Fruit fly (Drosophila melanogaster) whole organism, prepupa: Measurements from ENCODE around the gene CG4709.

ENCODE experiments used
- Blimp-1 ChIP-seq: fragments of 200-800 bp; sonication (Bioruptor generic); optimal IDR thresholded peaks from 3 replicates; lab custom pipeline; 2017; ENCODE audit warnings: missing biosample characterization, missing genetic modification characterization, mild to moderate bottlenecking, moderate library complexity, missing genetic modification reagents
- CG10631 ChIP-seq: fragments of 200-800 bp; sonication (Bioruptor generic); optimal IDR thresholded peaks from 2 replicates; lab custom pipeline; 2016; ENCODE audit warnings: missing biosample characterization, missing genetic modification characterization
- CG10669 ChIP-seq: fragments of 200-800 bp; sonication (Bioruptor generic); optimal IDR thresholded peaks from 3 replicates; lab custom pipeline; 2018; ENCODE audit warnings: missing biosample characterization, mild to moderate bottlenecking, missing genetic modification characterization, moderate library complexity
- CG11762 ChIP-seq: fragments of 200-800 bp; sonication (Bioruptor generic); optimal IDR thresholded peaks from 3 replicates; lab custom pipeline; 2016; ENCODE audit warnings: missing biosample characterization, missing genetic modification characterization; ENCODE audit not compliant: insufficient read depth
- CG11902 ChIP-seq: fragments of 200-800 bp; sonication (Bioruptor generic); optimal IDR thresholded peaks from 3 replicates; lab custom pipeline; 2016; ENCODE audit warnings: missing biosample characterization, missing genetic modification characterization
- CG1621 ChIP-seq: fragments of 200-800 bp; sonication (Bioruptor generic); optimal IDR thresholded peaks from 3 replicates; lab custom pipeline; 2018; ENCODE audit warnings: missing biosample characterization, mild to moderate bottlenecking, missing genetic modification characterization
- CG31627 ChIP-seq: fragments of 200-800 bp; sonication (Bioruptor generic); optimal IDR thresholded peaks from 3 replicates; lab custom pipeline; 2016; ENCODE audit warnings: missing biosample characterization, missing genetic modification characterization
- CG32006 ChIP-seq: fragments of 200-800 bp; sonication (Bioruptor generic); optimal IDR thresholded peaks from 3 replicates; lab custom pipeline; 2017; ENCODE audit warnings: missing biosample characterization, mild to moderate bottlenecking, missing genetic modification characterization
- CG3919 ChIP-seq: fragments of 200-800 bp; sonication (Bioruptor generic); optimal IDR thresholded peaks from 3 replicates; lab custom pipeline; 2016; ENCODE audit warnings: missing biosample characterization, missing genetic modification characterization
- CG6276 ChIP-seq: fragments of 200-800 bp; sonication (Bioruptor generic); optimal IDR thresholded peaks from 2 replicates; lab custom pipeline; 2017; ENCODE audit warnings: missing biosample characterization, mild to moderate bottlenecking, missing genetic modification characterization
- CG6792 ChIP-seq: fragments of 200-800 bp; sonication (Bioruptor generic); optimal IDR thresholded peaks from 3 replicates; lab custom pipeline; 2016; ENCODE audit warnings: missing biosample characterization, missing genetic modification characterization
- CG6854 ChIP-seq: fragments of 200-800 bp; sonication (Bioruptor generic); optimal IDR thresholded peaks from 2 replicates; lab custom pipeline; 2017; ENCODE audit warnings: missing biosample characterization, mild to moderate bottlenecking, missing genetic modification characterization
- CG7368 ChIP-seq: fragments of 200-800 bp; sonication (Bioruptor generic); optimal IDR thresholded peaks from 3 replicates; lab custom pipeline; 2016; ENCODE audit warnings: missing biosample characterization, missing genetic modification characterization
- CG8319 ChIP-seq: fragments of 200-800 bp; sonication (Bioruptor generic); optimal IDR thresholded peaks from 3 replicates; lab custom pipeline; 2016; ENCODE audit warnings: missing biosample characterization, missing genetic modification characterization
- CG9139 ChIP-seq: fragments of 200-800 bp; sonication (Bioruptor generic); optimal IDR thresholded peaks from 3 replicates; lab custom pipeline; 2017; ENCODE audit warnings: missing biosample characterization, mild to moderate bottlenecking, missing genetic modification characterization
- Eip75B ChIP-seq: fragments of 200-800 bp; sonication (Bioruptor generic); optimal IDR thresholded peaks from 3 replicates; lab custom pipeline; 2016; ENCODE audit warnings: missing biosample characterization, missing genetic modification characterization
- Eip78C ChIP-seq: fragments of 200-800 bp; sonication (Bioruptor generic); peaks from one replicate; lab custom pipeline; 2016; ENCODE audit warnings: missing biosample characterization, missing genetic modification characterization
- Eip93F ChIP-seq: fragments of 200-800 bp; sonication (Bioruptor generic); optimal IDR thresholded peaks from 2 replicates; lab custom pipeline; 2016; ENCODE audit warnings: missing biosample characterization, mild to moderate bottlenecking, missing genetic modification characterization
- Ets96B ChIP-seq: fragments of 200-800 bp; optimal IDR thresholded peaks from 2 replicates; lab custom pipeline; 2019; ENCODE audit warnings: missing biosample characterization, mild to moderate bottlenecking, missing genetic modification characterization, moderate library complexity
- Gug ChIP-seq: fragments of 200-800 bp; sonication (Bioruptor generic); IDR thresholded peaks from 2 replicates; pipeline ENCODE4 v1.3.6; 2022; ENCODE audit warnings: missing biosample characterization, missing genetic modification characterization
- Hr38 ChIP-seq: sonication (Bioruptor generic); optimal IDR thresholded peaks from 2 replicates; lab custom pipeline; 2016; ENCODE audit warnings: missing biosample characterization, missing genetic modification characterization
- Hr4 ChIP-seq: fragments of 200-800 bp; sonication (Bioruptor generic); optimal IDR thresholded peaks from 3 replicates; lab custom pipeline; 2016; ENCODE audit warnings: missing biosample characterization, missing genetic modification characterization
- Met ChIP-seq: fragments of 200-800 bp; sonication (Bioruptor generic); optimal IDR thresholded peaks from 3 replicates; lab custom pipeline; 2016; ENCODE audit warnings: missing biosample characterization, missing genetic modification characterization
- OdsH ChIP-seq: fragments of 200-800 bp; sonication (Bioruptor generic); optimal IDR thresholded peaks from 3 replicates; lab custom pipeline; 2016; ENCODE audit warnings: missing biosample characterization, missing genetic modification characterization
- Smox ChIP-seq: fragments of 200-800 bp; sonication (Bioruptor generic); optimal IDR thresholded peaks from 3 replicates; lab custom pipeline; 2016; ENCODE audit warnings: missing biosample characterization, missing genetic modification characterization
- Sox14 ChIP-seq: fragments of 200-800 bp; sonication (Bioruptor generic); optimal IDR thresholded peaks from 3 replicates; lab custom pipeline; 2016; ENCODE audit warnings: missing biosample characterization, missing genetic modification characterization
- achi ChIP-seq: fragments of 200-800 bp; sonication (Bioruptor generic); optimal IDR thresholded peaks from 3 replicates; lab custom pipeline; 2016; ENCODE audit warnings: missing biosample characterization, missing genetic modification characterization
- cyc ChIP-seq: fragments of 200-800 bp; sonication (Bioruptor generic); optimal IDR thresholded peaks from 3 replicates; lab custom pipeline; 2016; ENCODE audit warnings: missing biosample characterization, missing genetic modification characterization
- dsx ChIP-seq: fragments of 200-800 bp; optimal IDR thresholded peaks from 3 replicates; lab custom pipeline; 2019; ENCODE audit warnings: missing biosample characterization, mild to moderate bottlenecking, missing genetic modification characterization, moderate library complexity; ENCODE audit not compliant: poor library complexity, severe bottlenecking
- eg ChIP-seq: fragments of 200-800 bp; sonication (Bioruptor generic); IDR thresholded peaks from 3 replicates; pipeline ENCODE4 v1.3.6; 2022; ENCODE audit warnings: missing biosample characterization, missing genetic modification characterization
- fd59A ChIP-seq: fragments of 200-800 bp; sonication (Bioruptor generic); optimal IDR thresholded peaks from 2 replicates; lab custom pipeline; 2017; ENCODE audit warnings: missing biosample characterization, mild to moderate bottlenecking, missing genetic modification characterization, missing genetic modification reagents
- fd85E ChIP-seq: fragments of 200-800 bp; sonication (Bioruptor generic); optimal IDR thresholded peaks from 3 replicates; lab custom pipeline; 2016; ENCODE audit warnings: missing biosample characterization, missing genetic modification characterization
- fkh ChIP-seq: fragments of 200-800 bp; sonication (Bioruptor generic); optimal IDR thresholded peaks from 3 replicates; lab custom pipeline; 2017; ENCODE audit warnings: missing biosample characterization, mild to moderate bottlenecking, missing genetic modification characterization, moderate library complexity
- lz ChIP-seq: fragments of 200-800 bp; sonication (Bioruptor generic); optimal IDR thresholded peaks from 3 replicates; lab custom pipeline; 2016; ENCODE audit warnings: missing biosample characterization, missing genetic modification characterization
- pdm3 ChIP-seq: fragments of 200-800 bp; sonication (Bioruptor generic); optimal IDR thresholded peaks from 3 replicates; lab custom pipeline; 2016; ENCODE audit warnings: missing biosample characterization, missing genetic modification characterization
- salr ChIP-seq, 2 experiments: fragments of 200-800 bp; sonication (Bioruptor generic); optimal IDR thresholded peaks; 3 replicates each; lab custom pipeline; 2016 to 2018; ENCODE audit warnings: missing biosample characterization in 2 of 2, missing genetic modification characterization in 2 of 2, mild to moderate bottlenecking in 1 of 2
- ss ChIP-seq, 2 experiments: fragments of 200-800 bp; sonication (Bioruptor generic); optimal IDR thresholded peaks; 2 replicates in 1 of 2; 3 replicates in 1 of 2; lab custom pipeline; 2017 to 2018; ENCODE audit warnings: mild to moderate bottlenecking in 2 of 2, missing biosample characterization in 2 of 2, missing genetic modification characterization in 2 of 2, moderate library complexity in 1 of 2
- topi ChIP-seq: fragments of 200-800 bp; sonication (Bioruptor generic); optimal IDR thresholded peaks from 3 replicates; lab custom pipeline; 2016; ENCODE audit warnings: missing biosample characterization, missing genetic modification characterization

The CG4709 gene

DNA sequence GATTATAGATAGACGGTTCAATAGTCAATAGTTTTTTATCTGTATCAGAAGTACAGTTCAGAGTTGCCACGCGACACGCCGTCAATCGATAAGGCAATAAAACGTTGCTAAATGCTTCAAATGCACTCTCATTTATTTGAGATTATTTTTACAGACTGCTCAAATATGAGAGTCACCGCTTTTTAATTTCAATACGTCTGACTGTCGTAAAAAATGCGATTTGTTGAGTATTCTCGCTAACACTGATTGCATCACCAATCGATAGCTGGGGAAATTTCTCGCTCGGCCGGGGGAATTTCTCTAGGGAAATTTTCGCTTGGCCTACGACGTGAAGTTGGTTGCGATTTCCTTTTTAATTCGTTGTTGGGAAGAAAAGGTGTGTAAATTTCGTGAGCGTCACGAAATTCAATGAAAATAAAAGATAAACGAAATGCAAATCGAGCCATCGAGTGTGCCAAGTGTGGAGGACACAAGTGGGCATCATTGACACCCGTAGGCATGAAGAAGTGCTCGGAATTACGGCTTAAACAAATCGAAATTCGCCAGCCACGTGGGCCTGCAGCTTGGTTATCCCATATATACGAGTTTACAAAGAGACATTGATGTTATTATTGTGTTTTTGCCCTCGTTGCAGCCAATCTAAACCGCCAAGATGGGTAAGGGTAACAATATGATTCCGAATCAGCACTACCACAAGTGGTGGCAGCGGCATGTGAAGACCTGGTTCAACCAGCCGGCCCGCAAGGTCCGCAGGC lies 13.0 kb downstream of the CG4709 start, which contains the start of the genes Dref and RpL13 (continued):
- TF ChIP-seq CG11902 (GFP tag; lab: Kevin White, UChicago) (no peak), CG31627 (GFP tag; lab: Kevin White, UChicago) (peak; percentile 78), Hr4 (GFP tag; lab: Kevin White, UChicago) (peak; percentile 73), fd59A (GFP tag; lab: Kevin White, UChicago) (peak; percentile 60), CG6854 (GFP tag; lab: Kevin White, UChicago) (peak; percentile 97), fkh (GFP tag; lab: Kevin White, UChicago) (peak; percentile 79), CG6792 (peak; percentile 66), CG10631 (GFP tag; lab: Kevin White, UChicago) (no peak), Hr38 (GFP tag; lab: Kevin White, UChicago) (no peak), topi (peak; percentile 85), CG3919 (GFP tag; lab: Kevin White, UChicago) (peak; percentile 85), CG11762 (peak; percentile 59), lz (GFP tag; lab: Kevin White, UChicago) (peak; percentile 83), Ets96B (tag; lab: Kevin White, UChicago) (peak; percentile 51), achi (GFP tag; lab: Kevin White, UChicago) (peak; percentile 82), OdsH (GFP tag; lab: Kevin White, UChicago) (peak; percentile 78), Sox14 (GFP tag; lab: Kevin White, UChicago) (peak; percentile 78), CG1621 (peak; percentile 83), ss (GFP tag; optimal IDR thresholded peaks at IDR 0.05; lab: Kevin White, UChicago) (peak; percentile 69 to 93), salr (GFP tag; optimal IDR thresholded peaks at IDR 0.05; lab: Kevin White, UChicago) (peak in 1 of 2 experiments; percentile 78), Eip75B (GFP tag; lab: Kevin White, UChicago) (peak; percentile 83), CG32006 (GFP tag; lab: Kevin White, UChicago) (no peak), CG9139 (GFP tag; lab: Kevin White, UChicago) (peak; percentile 86), pdm3 (GFP tag; lab: Kevin White, UChicago) (peak; percentile 77), CG8319 (GFP tag; lab: Kevin White, UChicago) (peak; percentile 65), cyc (peak; percentile 75), CG7368 (GFP tag; lab: Kevin White, UChicago) (peak; percentile 84), Blimp-1 (GFP tag; lab: Kevin White, UChicago) (peak; percentile 82), Smox (GFP tag; lab: Kevin White, UChicago) (no peak), CG10669 (GFP tag; lab: Kevin White, UChicago) (peak; percentile 78), Gug (GFP tag; lab: Robert Waterston, UW) (peak; percentile 44), Eip93F (GFP tag; lab: Kevin White, UChicago) (no peak), CG6276 (no peak), eg (GFP tag; lab: Robert Waterston, UW) (peak; percentile 83), fd85E (GFP tag; lab: Kevin White, UChicago) (peak; percentile 82)

DNA sequence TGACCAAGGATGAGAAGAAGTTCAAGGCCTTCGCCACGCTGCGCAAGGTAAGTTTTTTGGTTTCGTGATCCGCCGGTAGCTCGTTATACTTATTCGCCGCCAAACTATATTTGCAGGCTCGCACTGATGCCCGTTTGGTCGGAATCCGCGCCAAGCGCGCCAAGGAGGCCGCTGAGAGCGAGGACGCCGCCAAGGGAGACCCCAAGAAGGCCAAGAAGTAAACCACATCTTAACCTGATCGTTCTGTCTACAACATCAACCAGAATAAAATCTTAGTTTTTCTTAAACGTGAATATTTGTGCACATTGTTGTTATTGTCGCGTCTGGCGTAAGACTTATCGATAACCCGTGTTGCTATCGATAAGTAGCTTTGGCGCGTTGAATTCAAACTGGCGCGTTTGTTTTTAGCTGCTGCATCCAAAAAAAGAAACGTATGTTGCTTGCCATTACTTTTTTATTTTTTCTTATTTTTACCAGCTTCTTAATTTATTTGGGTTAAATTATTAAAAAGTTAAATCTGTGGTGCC lies 14.1 kb downstream of the CG4709 start:
- TF ChIP-seq dsx (GFP tag; lab: Kevin White, UChicago): peak; percentile 37
- TF ChIP-seq lz (GFP tag; lab: Kevin White, UChicago): no peak
- peak; percentile 10 for TF ChIP-seq Eip78C
- no peak for TF ChIP-seq Met (GFP tag; lab: Kevin White, UChicago)
